Worm (Caenorhabditis elegans) whole organism, L3 larva: ENCODE data around the gene K06G5.1.

Experiments
- ZK546.5 ChIP-seq: sonication (generic microtip); optimal IDR thresholded peaks from 2 replicates; lab custom pipeline; 2017; ENCODE audit warnings: missing biosample characterization, missing genetic modification characterization
- aly-2 ChIP-seq: fragments of 150-350 bp; optimal IDR thresholded peaks from 2 replicates; lab custom pipeline; 2014; ENCODE audit warnings: missing biosample characterization, missing genetic modification characterization
- ceh-16 ChIP-seq: sonication (generic microtip); optimal IDR thresholded peaks from 2 replicates; lab custom pipeline; 2017; ENCODE audit warnings: missing biosample characterization, missing genetic modification characterization
- ceh-28 ChIP-seq: fragments of 150-350 bp; optimal IDR thresholded peaks from 2 replicates; lab custom pipeline; 2014; ENCODE audit warnings: missing biosample characterization, missing genetic modification reagents, missing genetic modification characterization
- ceh-82 ChIP-seq: fragments of 150-350 bp; optimal IDR thresholded peaks from 2 replicates; lab custom pipeline; 2014; ENCODE audit warnings: missing biosample characterization, missing genetic modification characterization
- daf-12 ChIP-seq: fragments of 150-350 bp; optimal IDR thresholded peaks from 2 replicates; lab custom pipeline; 2014; ENCODE audit warnings: missing biosample characterization, missing genetic modification reagents, missing genetic modification characterization
- egl-27 ChIP-seq: sonication (generic microtip); optimal IDR thresholded peaks from 4 replicates; lab custom pipeline; 2017; ENCODE audit warnings: missing biosample characterization, missing genetic modification reagents, missing genetic modification characterization
- egl-5 ChIP-seq: fragments of 150-350 bp; optimal IDR thresholded peaks from 2 replicates; lab custom pipeline; 2017; ENCODE audit warnings: missing biosample characterization, missing genetic modification reagents, missing genetic modification characterization, inconsistent platforms
- elt-2 ChIP-seq: sonication (generic microtip); optimal IDR thresholded peaks from 2 replicates; lab custom pipeline; 2016; ENCODE audit warnings: missing genetic modification reagents, mild to moderate bottlenecking, missing genetic modification characterization, missing compliant biosample characterization
- fkh-10 ChIP-seq: sonication (generic microtip); optimal IDR thresholded peaks from 2 replicates; lab custom pipeline; 2017; ENCODE audit warnings: missing biosample characterization, missing genetic modification reagents, missing genetic modification characterization
- fkh-2 ChIP-seq: fragments of 150-350 bp; optimal IDR thresholded peaks from 2 replicates; lab custom pipeline; 2014; ENCODE audit warnings: missing biosample characterization, missing genetic modification reagents, missing genetic modification characterization
- fos-1 ChIP-seq: fragments of 150-350 bp; optimal IDR thresholded peaks from 2 replicates; lab custom pipeline; 2014; ENCODE audit warnings: missing biosample characterization, missing genetic modification characterization
- hmg-11 ChIP-seq: sonication (generic microtip); optimal IDR thresholded peaks from 2 replicates; lab custom pipeline; 2016; ENCODE audit warnings: missing genetic modification characterization, missing compliant biosample characterization
- jun-1 ChIP-seq: fragments of 150-350 bp; optimal IDR thresholded peaks from 2 replicates; lab custom pipeline; 2014; ENCODE audit warnings: missing biosample characterization, missing genetic modification reagents, missing genetic modification characterization
- lin-15B ChIP-seq: fragments of 150-350 bp; optimal IDR thresholded peaks from 2 replicates; lab custom pipeline; 2014; ENCODE audit warnings: missing biosample characterization, missing genetic modification characterization
- lin-39 ChIP-seq: fragments of 150-350 bp; optimal IDR thresholded peaks from 2 replicates; lab custom pipeline; 2018; ENCODE audit warnings: missing biosample characterization, missing genetic modification reagents, missing genetic modification characterization
- lsy-12 ChIP-seq: sonication (generic microtip); optimal IDR thresholded peaks from 2 replicates; lab custom pipeline; 2016; ENCODE audit warnings: mild to moderate bottlenecking, missing genetic modification characterization, missing compliant biosample characterization
- mml-1 ChIP-seq: fragments of 150-350 bp; sonication (generic microtip); optimal IDR thresholded peaks from 3 replicates; lab custom pipeline; 2014; ENCODE audit warnings: missing biosample characterization, missing genetic modification characterization
- nfya-1 ChIP-seq: sonication (generic microtip); optimal IDR thresholded peaks from 2 replicates; lab custom pipeline; 2017; ENCODE audit warnings: missing genetic modification characterization, mild to moderate bottlenecking, missing compliant biosample characterization, antibody characterized with exemption, moderate library complexity; ENCODE audit not compliant: insufficient read depth
- nhr-11 ChIP-seq: fragments of 150-350 bp; optimal IDR thresholded peaks from 2 replicates; lab custom pipeline; 2014; ENCODE audit warnings: missing biosample characterization, missing genetic modification characterization
- nhr-12 ChIP-seq: fragments of 150-350 bp; optimal IDR thresholded peaks from 2 replicates; lab custom pipeline; 2014; ENCODE audit warnings: missing biosample characterization, missing genetic modification characterization
- nhr-23 ChIP-seq: fragments of 150-350 bp; optimal IDR thresholded peaks from 2 replicates; lab custom pipeline; 2014; ENCODE audit warnings: missing biosample characterization, missing genetic modification reagents, missing genetic modification characterization
- nhr-237 ChIP-seq: fragments of 150-350 bp; optimal IDR thresholded peaks from 2 replicates; lab custom pipeline; 2014; ENCODE audit warnings: missing biosample characterization, missing genetic modification characterization
- nhr-25 ChIP-seq: sonication (generic microtip); optimal IDR thresholded peaks from 2 replicates; lab custom pipeline; 2017; ENCODE audit warnings: missing biosample characterization, missing genetic modification characterization
- nhr-28 ChIP-seq: fragments of 150-350 bp; optimal IDR thresholded peaks from 2 replicates; lab custom pipeline; 2014; ENCODE audit warnings: missing biosample characterization, missing genetic modification characterization
- nhr-43 ChIP-seq: sonication (generic microtip); optimal IDR thresholded peaks from 2 replicates; lab custom pipeline; 2016; ENCODE audit warnings: mild to moderate bottlenecking, missing genetic modification characterization, missing compliant biosample characterization; ENCODE audit not compliant: poor library complexity, severe bottlenecking
- nhr-76 ChIP-seq: fragments of 150-350 bp; sonication (generic microtip); optimal IDR thresholded peaks from 5 replicates; lab custom pipeline; 2014; ENCODE audit warnings: missing biosample characterization, missing genetic modification characterization
- nhr-77 ChIP-seq: fragments of 150-350 bp; optimal IDR thresholded peaks from 2 replicates; lab custom pipeline; 2014; ENCODE audit warnings: missing biosample characterization, missing genetic modification characterization
- pqm-1 ChIP-seq: fragments of 150-350 bp; optimal IDR thresholded peaks from 2 replicates; lab custom pipeline; 2017; ENCODE audit warnings: missing biosample characterization, missing genetic modification characterization, inconsistent platforms
- skn-1 ChIP-seq: fragments of 150-350 bp; optimal IDR thresholded peaks from 2 replicates; lab custom pipeline; 2014; ENCODE audit warnings: missing biosample characterization, missing genetic modification characterization
- snpc-4 ChIP-seq: fragments of 150-350 bp; optimal IDR thresholded peaks from 2 replicates; lab custom pipeline; 2014; ENCODE audit warnings: missing biosample characterization, missing genetic modification characterization
- unc-39 ChIP-seq: sonication (generic microtip); optimal IDR thresholded peaks from 4 replicates; lab custom pipeline; 2017; ENCODE audit warnings: missing biosample characterization, missing genetic modification characterization
- unc-62 ChIP-seq: fragments of 150-350 bp; sonication (generic microtip); optimal IDR thresholded peaks from 4 replicates; lab custom pipeline; 2014; ENCODE audit warnings: missing biosample characterization, missing genetic modification reagents, missing genetic modification characterization
- zag-1 ChIP-seq: fragments of 150-350 bp; optimal IDR thresholded peaks from 2 replicates; lab custom pipeline; 2014; ENCODE audit warnings: missing biosample characterization, missing genetic modification characterization
- ztf-11 ChIP-seq: fragments of 150-350 bp; optimal IDR thresholded peaks from 2 replicates; lab custom pipeline; 2014; ENCODE audit warnings: missing biosample characterization, missing genetic modification characterization
- ztf-4 ChIP-seq: fragments of 150-350 bp; optimal IDR thresholded peaks from 2 replicates; lab custom pipeline; 2014; ENCODE audit warnings: missing biosample characterization, missing genetic modification characterization

K06G5.1 gene

ce11 chrX:14225273-14225672, 10.5 kb downstream of the K06G5.1 start, which contains the start of gene cyp-13B2:
Gene cyp-13B2, plus strand, starts transcription at chrX:14225573.
- no peak for TF ChIP-seq daf-12
- no peak for TF ChIP-seq zag-1 (tag; lab: Kevin White, UChicago)
- no peak for TF ChIP-seq fkh-2 (tag; lab: Kevin White, UChicago)
- TF ChIP-seq nhr-43 (tag; lab: Kevin White, UChicago), result no peak
- no peak for TF ChIP-seq nhr-12 (tag; lab: Kevin White, UChicago)
- TF ChIP-seq egl-27 (tag; lab: Kevin White, UChicago), result no peak
- TF ChIP-seq ceh-16, result no peak
- TF ChIP-seq elt-2 (tag; lab: Kevin White, UChicago), result no peak
- no peak for TF ChIP-seq jun-1 (tag; lab: Kevin White, UChicago)
- no peak for TF ChIP-seq unc-62 (GFP tag; lab: Kevin White, UChicago)
- TF ChIP-seq nhr-23 (tag; lab: Kevin White, UChicago), result no peak
- no peak for TF ChIP-seq nhr-77 (tag; lab: Kevin White, UChicago)
- no peak for TF ChIP-seq mml-1
- no peak for TF ChIP-seq nhr-237
- no peak for TF ChIP-seq fkh-10
- no peak for TF ChIP-seq ZK546.5 (tag; lab: Kevin White, UChicago)
- no peak for TF ChIP-seq ceh-82 (tag; lab: Kevin White, UChicago)
- TF ChIP-seq ztf-4 (tag; lab: Kevin White, UChicago), result no peak

- TF ChIP-seq egl-5 (tag; lab: Kevin White, UChicago), result no peak
- no peak for TF ChIP-seq egl-27 (tag; lab: Kevin White, UChicago)
- TF ChIP-seq ztf-11 (tag; lab: Kevin White, UChicago), result no peak
- TF ChIP-seq hmg-11 (tag; lab: Kevin White, UChicago), result peak; percentile 58
- TF ChIP-seq nhr-23 (tag; lab: Kevin White, UChicago), result no peak
- TF ChIP-seq nhr-43 (tag; lab: Kevin White, UChicago), result peak; percentile 58
- no peak for TF ChIP-seq nfya-1 (tag; lab: Kevin White, UChicago)
- no peak for TF ChIP-seq nhr-11 (tag; lab: Kevin White, UChicago)
- no peak for TF ChIP-seq fos-1 (tag; lab: Kevin White, UChicago)
- no peak for TF ChIP-seq lin-39 (tag; lab: Kevin White, UChicago)
- TF ChIP-seq nhr-76, result no peak
- peak; percentile 18 for TF ChIP-seq elt-2 (tag; lab: Kevin White, UChicago)
- TF ChIP-seq lsy-12 (tag; lab: Kevin White, UChicago), result no peak
- no peak for TF ChIP-seq nhr-28 (tag; lab: Kevin White, UChicago)
- TF ChIP-seq, all 47 proteins: peak for 3
These were observed 14.0 kb downstream of the K06G5.1 start for ce11 chrX:14228764-14229163.

ce11 chrX:14231987-14232386, 17.2 kb downstream of the K06G5.1 start:
- no peak for TF ChIP-seq lin-15B (tag; lab: Kevin White, UChicago)

- no peak for TF ChIP-seq lsy-12 (tag; lab: Kevin White, UChicago)
- TF ChIP-seq ceh-28 (tag; lab: Kevin White, UChicago), result no peak
- no peak for TF ChIP-seq ZK546.5 (tag; lab: Kevin White, UChicago)
- no peak for TF ChIP-seq jun-1 (tag; lab: Kevin White, UChicago)
- TF ChIP-seq nhr-77 (tag; lab: Kevin White, UChicago), result no peak
- TF ChIP-seq egl-27 (tag; lab: Kevin White, UChicago), result no peak
- no peak for TF ChIP-seq nhr-23 (tag; lab: Kevin White, UChicago)
- TF ChIP-seq lin-15B (tag; lab: Kevin White, UChicago), result no peak
- no peak for TF ChIP-seq snpc-4 (tag; lab: Kevin White, UChicago)
- TF ChIP-seq skn-1, result no peak
- no peak for TF ChIP-seq fos-1 (tag; lab: Kevin White, UChicago)
- TF ChIP-seq hmg-11 (tag; lab: Kevin White, UChicago), result no peak
- TF ChIP-seq lin-39 (tag; lab: Kevin White, UChicago), result no peak
- no peak for TF ChIP-seq pqm-1
- TF ChIP-seq nhr-25 (tag; lab: Kevin White, UChicago), result no peak
- no peak for TF ChIP-seq aly-2 (tag; lab: Kevin White, UChicago)
- TF ChIP-seq fkh-10, result no peak
- no peak for TF ChIP-seq unc-39 (tag; lab: Kevin White, UChicago)
- TF ChIP-seq nhr-43 (tag; lab: Kevin White, UChicago), result no peak
- no peak for TF ChIP-seq ceh-82 (tag; lab: Kevin White, UChicago)
These were observed 19.6 kb downstream of the K06G5.1 start, which contains the start of gene srg-36 for ce11 chrX:14234366-14234765. Gene srg-36, minus strand, starts transcription at chrX:14234466.
